Worm (Caenorhabditis elegans) whole organism, mixed stage, embryonic: ENCODE results near the gene EGAP9.4.

Source experiments
- M03D4.4 ChIP-seq: sonication (generic microtip); optimal IDR thresholded peaks from 2 replicates; lab custom pipeline; 2017; ENCODE audit warnings: mild to moderate bottlenecking, missing genetic modification characterization, missing compliant biosample characterization
- bed-3 ChIP-seq: fragments of 200-800 bp; sonication (Bioruptor generic); optimal IDR thresholded peaks from 3 replicates; lab custom pipeline; 2018; ENCODE audit warnings: mild to moderate bottlenecking, missing genetic modification characterization, moderate library complexity, missing compliant biosample characterization
- blmp-1 ChIP-seq: fragments of 150-350 bp; optimal IDR thresholded peaks from 2 replicates; lab custom pipeline; 2014; ENCODE audit warnings: missing biosample characterization, missing genetic modification characterization
- ceh-39 ChIP-seq: fragments of 150-350 bp; optimal IDR thresholded peaks from 2 replicates; lab custom pipeline; 2014; ENCODE audit warnings: missing biosample characterization, missing genetic modification characterization
- ceh-43 ChIP-seq: fragments of 200-800 bp; sonication (Bioruptor generic); optimal IDR thresholded peaks from 2 replicates; lab custom pipeline; 2018; ENCODE audit warnings: mild to moderate bottlenecking, missing genetic modification characterization, moderate library complexity, missing compliant biosample characterization
- ceh-83 ChIP-seq: fragments of 200-800 bp; sonication (Bioruptor generic); optimal IDR thresholded peaks from 2 replicates; lab custom pipeline; 2018; ENCODE audit warnings: mild to moderate bottlenecking, missing genetic modification characterization, missing compliant biosample characterization
- ces-1 ChIP-seq: fragments of 150-350 bp; optimal IDR thresholded peaks from 2 replicates; lab custom pipeline; 2014; ENCODE audit warnings: missing biosample characterization, missing genetic modification reagents, missing genetic modification characterization
- cnd-1 ChIP-seq: fragments of 200-800 bp; sonication (Bioruptor generic); optimal IDR thresholded peaks from 2 replicates; lab custom pipeline; 2018; ENCODE audit warnings: mild to moderate bottlenecking, missing genetic modification characterization, missing compliant biosample characterization
- drap-1 ChIP-seq: fragments of 200-800 bp; sonication (Bioruptor generic); optimal IDR thresholded peaks from 3 replicates; lab custom pipeline; 2018; ENCODE audit warnings: mild to moderate bottlenecking, missing genetic modification characterization, missing compliant biosample characterization
- elt-1 ChIP-seq: sonication (generic microtip); optimal IDR thresholded peaks from 2 replicates; lab custom pipeline; 2017; ENCODE audit warnings: missing genetic modification characterization, mild to moderate bottlenecking, missing compliant biosample characterization, antibody characterized with exemption, moderate library complexity, borderline replicate concordance; ENCODE audit not compliant: insufficient read depth
- elt-3 ChIP-seq: fragments of 150-350 bp; optimal IDR thresholded peaks from 2 replicates; lab custom pipeline; 2014; ENCODE audit warnings: missing biosample characterization, missing genetic modification characterization
- flh-1 ChIP-seq: fragments of 200-800 bp; sonication (Bioruptor generic); optimal IDR thresholded peaks from 2 replicates; lab custom pipeline; 2018; ENCODE audit warnings: mild to moderate bottlenecking, missing genetic modification characterization, moderate library complexity, missing compliant biosample characterization
- ham-2 ChIP-seq: fragments of 200-800 bp; sonication (Bioruptor generic); optimal IDR thresholded peaks from 2 replicates; lab custom pipeline; 2018; ENCODE audit warnings: mild to moderate bottlenecking, missing genetic modification characterization, missing compliant biosample characterization
- lin-13 ChIP-seq: fragments of 150-350 bp; optimal IDR thresholded peaks from 2 replicates; lab custom pipeline; 2014; ENCODE audit warnings: missing biosample characterization, missing genetic modification characterization
- lin-32 ChIP-seq: fragments of 200-800 bp; sonication (Bioruptor generic); optimal IDR thresholded peaks from 2 replicates; lab custom pipeline; 2018; ENCODE audit warnings: mild to moderate bottlenecking, missing genetic modification characterization, missing compliant biosample characterization
- lsy-2 ChIP-seq: fragments of 150-350 bp; optimal IDR thresholded peaks from 2 replicates; lab custom pipeline; 2014; ENCODE audit warnings: missing biosample characterization, missing genetic modification characterization
- mab-5 ChIP-seq: fragments of 150-350 bp; optimal IDR thresholded peaks from 2 replicates; lab custom pipeline; 2014; ENCODE audit warnings: missing biosample characterization, missing genetic modification characterization
- mep-1 ChIP-seq: fragments of 150-350 bp; optimal IDR thresholded peaks from 2 replicates; lab custom pipeline; 2017; ENCODE audit warnings: missing biosample characterization, missing genetic modification reagents, missing genetic modification characterization, inconsistent platforms
- mls-2 ChIP-seq: sonication (generic microtip); optimal IDR thresholded peaks from 2 replicates; lab custom pipeline; 2016; ENCODE audit warnings: mild to moderate bottlenecking, missing genetic modification characterization, moderate library complexity, missing compliant biosample characterization
- nhr-2 ChIP-seq: fragments of 150-350 bp; optimal IDR thresholded peaks from 2 replicates; lab custom pipeline; 2014; ENCODE audit warnings: missing biosample characterization, missing genetic modification characterization
- nhr-237 ChIP-seq: fragments of 150-350 bp; optimal IDR thresholded peaks from 2 replicates; lab custom pipeline; 2014; ENCODE audit warnings: missing biosample characterization, missing genetic modification characterization
- nhr-28 ChIP-seq: fragments of 150-350 bp; optimal IDR thresholded peaks from 2 replicates; lab custom pipeline; 2014; ENCODE audit warnings: missing biosample characterization, missing genetic modification characterization
- nhr-76 ChIP-seq: sonication (generic microtip); optimal IDR thresholded peaks from 2 replicates; lab custom pipeline; 2017; ENCODE audit warnings: missing biosample characterization, missing genetic modification characterization
- pha-4 ChIP-seq: fragments of 150-350 bp; optimal IDR thresholded peaks from 2 replicates; lab custom pipeline; 2018; ENCODE audit warnings: missing biosample characterization, missing genetic modification reagents, missing genetic modification characterization
- snpc-4 ChIP-seq: fragments of 150-350 bp; optimal IDR thresholded peaks from 2 replicates; lab custom pipeline; 2014; ENCODE audit warnings: missing biosample characterization, missing genetic modification characterization
- sptf-1 ChIP-seq: sonication (generic microtip); optimal IDR thresholded peaks from 2 replicates; lab custom pipeline; 2017; ENCODE audit warnings: mild to moderate bottlenecking, missing genetic modification characterization, moderate library complexity, missing compliant biosample characterization
- unc-120 ChIP-seq: sonication (generic microtip); optimal IDR thresholded peaks from 2 replicates; lab custom pipeline; 2017; ENCODE audit warnings: missing genetic modification characterization, missing compliant biosample characterization; ENCODE audit not compliant: poor library complexity, severe bottlenecking
- unc-62 ChIP-seq: fragments of 150-350 bp; optimal IDR thresholded peaks from 2 replicates; lab custom pipeline; 2014; ENCODE audit warnings: missing biosample characterization, missing genetic modification reagents, missing genetic modification characterization
- ztf-11 ChIP-seq: fragments of 150-350 bp; optimal IDR thresholded peaks from 2 replicates; lab custom pipeline; 2014; ENCODE audit warnings: missing biosample characterization, missing genetic modification characterization

EGAP9.4 gene

DNA sequence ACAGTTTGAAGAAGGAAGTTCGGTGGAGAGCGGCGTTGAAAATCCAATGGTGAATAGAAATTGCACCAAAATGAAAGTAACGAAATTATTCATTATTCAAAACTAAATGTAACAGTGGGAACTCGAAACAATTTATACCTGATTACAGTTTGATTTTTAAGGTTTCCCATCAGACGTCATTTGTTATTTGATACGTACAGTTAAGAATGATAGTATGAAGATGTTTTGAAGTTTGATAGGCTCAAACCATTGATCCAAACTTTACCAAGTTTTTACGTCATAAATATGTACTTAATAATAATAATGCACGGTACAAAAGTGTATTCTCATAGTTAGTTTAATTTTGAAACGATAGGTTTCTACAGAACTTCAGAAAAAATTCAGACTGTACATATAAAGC, 18.6 kb upstream of the EGAP9.4 start, which contains the start of gene spp-20:
Gene spp-20, minus strand, starts transcription at position 101 of the 400 bp plus-strand sequence.
- TF ChIP-seq lin-32 (GFP tag; lab: Kevin White, UChicago) = no peak
- TF ChIP-seq nhr-237 (tag; lab: Kevin White, UChicago) = no peak
- no peak for TF ChIP-seq sptf-1 (tag; lab: Kevin White, UChicago)
- no peak for TF ChIP-seq elt-1
- TF ChIP-seq M03D4.4 (tag; lab: Kevin White, UChicago) = no peak
- TF ChIP-seq unc-62 (GFP tag; lab: Kevin White, UChicago) = no peak
- no peak for TF ChIP-seq elt-3 (tag; lab: Kevin White, UChicago)
- no peak for TF ChIP-seq mls-2
- no peak for TF ChIP-seq ham-2
- TF ChIP-seq cnd-1 (tag; lab: Kevin White, UChicago) = no peak
- TF ChIP-seq mep-1 = no peak
- TF ChIP-seq flh-1 = no peak
- TF ChIP-seq ztf-11 = no peak
- TF ChIP-seq unc-120 (tag; lab: Kevin White, UChicago) = no peak
- no peak for TF ChIP-seq lsy-2

ce11 chrV:6559105-6559504, 17.6 kb upstream of the EGAP9.4 start, which contains the start of gene spp-26:
TSS of gene spp-26 (minus strand) at chrV:6559205.
- TF ChIP-seq pha-4 (tag; lab: Kevin White, UChicago) = no peak
- no peak for TF ChIP-seq ztf-11
- no peak for TF ChIP-seq unc-120 (tag; lab: Kevin White, UChicago)
- TF ChIP-seq nhr-28 (tag; lab: Kevin White, UChicago) = no peak
- TF ChIP-seq mep-1 = no peak
- no peak for TF ChIP-seq ces-1
- TF ChIP-seq nhr-2 (tag; lab: Kevin White, UChicago) = no peak
- TF ChIP-seq mls-2 = no peak
- TF ChIP-seq bed-3 = no peak
- TF ChIP-seq ham-2 = no peak
- TF ChIP-seq lin-13 (tag; lab: Kevin White, UChicago) = no peak
- no peak for TF ChIP-seq nhr-76 (tag; lab: Kevin White, UChicago)

- TF ChIP-seq ztf-11 (no peak), M03D4.4 (tag; lab: Kevin White, UChicago) (peak; percentile 55)
Measured at ce11 chrV:6559585-6559984, 17.1 kb upstream of the EGAP9.4 start.

DNA sequence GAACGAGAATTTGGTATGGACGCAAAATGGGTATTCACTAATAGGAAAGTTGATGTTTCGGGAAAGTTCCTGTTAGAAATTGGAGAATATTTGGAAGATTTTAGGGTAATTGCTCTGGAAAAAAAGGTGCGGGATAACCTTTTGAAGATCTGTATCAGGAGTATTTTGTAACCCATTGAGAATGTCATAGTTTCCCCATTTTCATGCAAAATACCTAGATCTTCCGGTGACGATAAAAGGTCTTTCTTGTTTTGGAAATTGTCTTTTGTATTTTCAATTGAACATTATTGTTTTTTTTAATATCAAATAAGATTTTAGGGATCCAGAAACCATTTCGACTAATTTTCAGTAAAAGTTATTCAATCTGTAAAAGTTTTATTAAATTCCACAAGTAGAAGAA, 15.1 kb upstream of the EGAP9.4 start, which contains the start of gene spp-19:
Gene spp-19, minus strand, starts transcription at position 101 of the 400 bp plus-strand sequence.
- TF ChIP-seq elt-1 (no peak), mab-5 (tag; lab: Kevin White, UChicago) (no peak), drap-1 (GFP tag; lab: Kevin White, UChicago) (no peak), mls-2 (no peak), pha-4 (tag; lab: Kevin White, UChicago) (no peak), ceh-39 (tag; lab: Kevin White, UChicago) (no peak), bed-3 (no peak), unc-120 (tag; lab: Kevin White, UChicago) (no peak)

- no peak for TF ChIP-seq nhr-28 (tag; lab: Kevin White, UChicago)
- TF ChIP-seq ztf-11 = no peak
- no peak for TF ChIP-seq ceh-43
- TF ChIP-seq lsy-2 = no peak
- no peak for TF ChIP-seq ceh-83 (GFP tag; lab: Kevin White, UChicago)
- TF ChIP-seq blmp-1 (tag; lab: Kevin White, UChicago) = no peak
- TF ChIP-seq drap-1 (GFP tag; lab: Kevin White, UChicago) = no peak
- no peak for TF ChIP-seq snpc-4 (tag; lab: Kevin White, UChicago)
- no peak for TF ChIP-seq ham-2
- TF ChIP-seq elt-3 (tag; lab: Kevin White, UChicago) = no peak
- no peak for TF ChIP-seq mab-5 (tag; lab: Kevin White, UChicago)
- no peak for TF ChIP-seq elt-1
- TF ChIP-seq mls-2 = no peak
- TF ChIP-seq unc-62 (GFP tag; lab: Kevin White, UChicago) = no peak
- TF ChIP-seq nhr-76 (tag; lab: Kevin White, UChicago) = no peak
- TF ChIP-seq pha-4 (tag; lab: Kevin White, UChicago) = no peak
- TF ChIP-seq lin-13 (tag; lab: Kevin White, UChicago) = no peak
- TF ChIP-seq sptf-1 (tag; lab: Kevin White, UChicago) = no peak
- TF ChIP-seq mep-1 = no peak
Measured at ce11 chrV:6565851-6566386, 10.7 kb upstream of the EGAP9.4 start, which contains the start of gene K04A8.1. TSS of gene K04A8.1 (plus strand) at chrV:6566336.
